Worm (Caenorhabditis elegans): ENCODE data around the gene F55G7.4.

ce11 chrX:11892328-11892727, 35.4 kb upstream of the F55G7.4 start, which contains the start of gene Y62H9A.8:
- TF ChIP-seq him-1 (tag; optimal IDR thresholded peaks at IDR 0.05) = no peak
- TF ChIP-seq dao-5 (tag; optimal IDR thresholded peaks at IDR 0.05) = no peak
- no peak for TF ChIP-seq W03F9.2 (tag; optimal IDR thresholded peaks at IDR 0.05)

Data from whole organism, L4/young adult.